Fruit fly (Drosophila melanogaster): ENCODE data around the gene CG7049.

The CG7049 gene

dm6 chr3L:177938-178337 lies 1.9 kb upstream of the CG7049 start (continued):
- no peak for TF ChIP-seq toy (GFP tag; IDR thresholded peaks at IDR 0.05)
- TF ChIP-seq Lim3 (GFP tag; IDR thresholded peaks at IDR 0.05): no peak
- no peak for TF ChIP-seq gfzf (GFP tag; optimal IDR thresholded peaks at IDR 0.05)
- peak; percentile 7 for TF ChIP-seq Sry-δ (GFP tag; optimal IDR thresholded peaks at IDR 0.05)
- TF ChIP-seq CG11695 (GFP tag; IDR thresholded peaks at IDR 0.05): no peak
- no peak for TF ChIP-seq B-H2 (GFP tag; optimal IDR thresholded peaks at IDR 0.05)
- no peak for TF ChIP-seq CG3995 (GFP tag; optimal IDR thresholded peaks at IDR 0.05)
- peak; percentile 29; the same call in 1 of the 3 replicates for TF ChIP-seq CG7963 (GFP tag; IDR thresholded peaks at IDR 0.05; ENCODE audit: partially characterized antibody)
- peak; percentile 29 for TF ChIP-seq gcm (GFP tag; optimal IDR thresholded peaks at IDR 0.05)
- peak; percentile 25; the same call in 1 of the 3 replicates for TF ChIP-seq Doc3 (GFP tag; IDR thresholded peaks at IDR 0.05; ENCODE audit: partially characterized antibody)
- TF ChIP-seq jing (GFP tag; optimal IDR thresholded peaks at IDR 0.05): no peak
- no peak for TF ChIP-seq CG10543 (GFP tag; optimal IDR thresholded peaks at IDR 0.05)

dm6 chr3L:174501-174900 lies 1.5 kb downstream of the CG7049 start:
- peak; percentile 90 for TF ChIP-seq Dll (GFP tag; IDR thresholded peaks at IDR 0.05; ENCODE audit: partially characterized antibody)
- peak; percentile 21 for TF ChIP-seq HmgZ (tag; optimal IDR thresholded peaks at IDR 0.05)
- TF ChIP-seq Myb (GFP tag; optimal IDR thresholded peaks at IDR 0.05): peak; percentile 94
- peak; percentile 84 for TF ChIP-seq Dp (GFP tag; optimal IDR thresholded peaks at IDR 0.05)
- peak; percentile 86 for TF ChIP-seq knrl (GFP tag; IDR thresholded peaks at IDR 0.05; ENCODE audit: partially characterized antibody)
- peak; percentile 83; the same call in 2 of the 3 replicates for TF ChIP-seq zen2 (GFP tag; IDR thresholded peaks at IDR 0.05; ENCODE audit: partially characterized antibody)
- TF ChIP-seq br (optimal IDR thresholded peaks at IDR 0.05): no peak
- TF ChIP-seq nerfin-2 (GFP tag; IDR thresholded peaks at IDR 0.05; ENCODE audit: partially characterized antibody): peak; percentile 85
- TF ChIP-seq unc-4 (GFP tag; IDR thresholded peaks at IDR 0.05; ENCODE audit: partially characterized antibody): peak; percentile 93
- peak; percentile 81 for TF ChIP-seq vnd (GFP tag; IDR thresholded peaks at IDR 0.05; ENCODE audit: partially characterized antibody)
- TF ChIP-seq Bgb (GFP tag; IDR thresholded peaks at IDR 0.05; ENCODE audit: partially characterized antibody): peak; percentile 94
- TF ChIP-seq sens (GFP tag): peak; percentile 70
- TF ChIP-seq ato (GFP tag; IDR thresholded peaks at IDR 0.05; ENCODE audit: partially characterized antibody): peak; percentile 81
- TF ChIP-seq GATAe (GFP tag; conservative IDR thresholded peaks at IDR 0.05): no peak
- TF ChIP-seq hb (GFP tag; IDR thresholded peaks at IDR 0.05; ENCODE audit: partially characterized antibody): peak; percentile 88
- TF ChIP-seq Dref (GFP tag; IDR thresholded peaks at IDR 0.05): peak; percentile 90
- TF ChIP-seq amos (GFP tag; IDR thresholded peaks at IDR 0.05; ENCODE audit: partially characterized antibody): peak; percentile 89
- peak; percentile 26; the same call in 1 of the 2 replicates for TF ChIP-seq MBD-R2 (GFP tag; IDR thresholded peaks at IDR 0.05)
- TF ChIP-seq CG1603 (tag; optimal IDR thresholded peaks at IDR 0.05): peak; percentile 36
- no peak for TF ChIP-seq CG7928 (GFP tag; optimal IDR thresholded peaks at IDR 0.05)
- no peak for TF ChIP-seq CG13624 (GFP tag; optimal IDR thresholded peaks at IDR 0.05)
- TF ChIP-seq Scr (GFP tag; IDR thresholded peaks at IDR 0.05; ENCODE audit: partially characterized antibody): peak; percentile 89
- TF ChIP-seq tna (GFP tag; IDR thresholded peaks at IDR 0.05; ENCODE audit: partially characterized antibody): peak; percentile 88
- peak; percentile 86 for TF ChIP-seq Sry-δ (GFP tag; optimal IDR thresholded peaks at IDR 0.05)
- peak; percentile 21 for TF ChIP-seq Nf-YC (tag; optimal IDR thresholded peaks at IDR 0.05)
- TF ChIP-seq CG7963 (GFP tag; IDR thresholded peaks at IDR 0.05; ENCODE audit: partially characterized antibody): peak; percentile 79
- peak; percentile 1 for TF ChIP-seq CG10147 (GFP tag; optimal IDR thresholded peaks at IDR 0.05)
- TF ChIP-seq klu (GFP tag; IDR thresholded peaks at IDR 0.05): no peak
- TF ChIP-seq CG16813 (GFP tag; IDR thresholded peaks at IDR 0.05; ENCODE audit: partially characterized antibody): peak; percentile 80
- TF ChIP-seq CG10267 (tag; optimal IDR thresholded peaks at IDR 0.05): peak; percentile 2
- TF ChIP-seq ttk (GFP tag; IDR thresholded peaks at IDR 0.05): no peak
- TF ChIP-seq CG10209 (GFP tag; optimal IDR thresholded peaks at IDR 0.05): no peak
- TF ChIP-seq Ets97D (GFP tag; optimal IDR thresholded peaks at IDR 0.05): peak; percentile 49
- peak; percentile 19 for TF ChIP-seq nmo (GFP tag; optimal IDR thresholded peaks at IDR 0.05)
- TF ChIP-seq B-H2 (GFP tag; optimal IDR thresholded peaks at IDR 0.05): peak; percentile 1
- TF ChIP-seq PHDP (tag; optimal IDR thresholded peaks at IDR 0.05): peak; percentile 18
- TF ChIP-seq HLH4C (GFP tag; IDR thresholded peaks at IDR 0.05; ENCODE audit: partially characterized antibody): peak; percentile 91
- TF ChIP-seq grau (tag; optimal IDR thresholded peaks at IDR 0.05): peak; percentile 21
